Worm (Caenorhabditis elegans): Measurements from ENCODE around the gene M03F4.6.

Gene M03F4.6

ce11 chrX:4986354-4986753, 17.2 kb upstream of the M03F4.6 start:
- peak; percentile 58 for TF ChIP-seq zfh-2 (GFP tag; conservative IDR thresholded peaks at IDR 0.05)
- no peak for TF ChIP-seq ceh-100 (GFP tag; IDR thresholded peaks at IDR 0.05)

- peak; percentile 40 for TF ChIP-seq chd-7 (tag; optimal IDR thresholded peaks at IDR 0.05)
- TF ChIP-seq sea-2 (GFP tag; IDR thresholded peaks at IDR 0.05), result no peak
- no peak for TF ChIP-seq madf-10 (tag; optimal IDR thresholded peaks at IDR 0.05)
- peak; percentile 46; the same call in 1 of the 2 replicates for TF ChIP-seq nfyb-1 (GFP tag; IDR thresholded peaks at IDR 0.05)
- peak; percentile 22 for TF ChIP-seq lin-40 (tag; optimal IDR thresholded peaks at IDR 0.05)
- TF ChIP-seq ceh-27 (GFP tag; optimal IDR thresholded peaks at IDR 0.05), result peak; percentile 54
- TF ChIP-seq lag-1 (GFP tag; IDR thresholded peaks at IDR 0.05), result no peak
- TF ChIP-seq K11D2.4 (GFP tag; IDR thresholded peaks at IDR 0.05), result peak; percentile 59; the same call in 1 of the 2 replicates
- TF ChIP-seq tbp1 (GFP tag; optimal IDR thresholded peaks at IDR 0.05), result no peak
- TF ChIP-seq F33H1.4 (GFP tag; IDR thresholded peaks at IDR 0.05), result no peak
- 0 out of 2 replicates have a peak, but pooled peaks have one; percentile 13 for TF ChIP-seq egrh-3 (GFP tag; IDR thresholded peaks at IDR 0.05)
- TF ChIP-seq madf-3 (GFP tag; IDR thresholded peaks at IDR 0.05), result no peak
- TF ChIP-seq mcd-1 (GFP tag; IDR thresholded peaks at IDR 0.05), result peak; percentile 19; the same call in 1 of the 2 replicates
- no peak for TF ChIP-seq cebp-1 (GFP tag; IDR thresholded peaks at IDR 0.05)
- TF ChIP-seq cebp-1 (tag; optimal IDR thresholded peaks at IDR 0.05), result peak; percentile 47
- TF ChIP-seq ztf-25 (GFP tag; IDR thresholded peaks at IDR 0.05), result no peak
- no peak for TF ChIP-seq die-1 (tag; optimal IDR thresholded peaks at IDR 0.05)
- TF ChIP-seq nhr-27 (tag; optimal IDR thresholded peaks at IDR 0.05), result no peak
- no peak for TF ChIP-seq cebp-2 (GFP tag; IDR thresholded peaks at IDR 0.05)
- TF ChIP-seq K12H6.12 (tag; optimal IDR thresholded peaks at IDR 0.05), result peak; percentile 62
- TF ChIP-seq ekl-4 (GFP tag; IDR thresholded peaks at IDR 0.05), result peak; percentile 44; the same call in 1 of the 2 replicates
- TF ChIP-seq zfh-2 (GFP tag; conservative IDR thresholded peaks at IDR 0.05), result peak; percentile 91
Measured at ce11 chrX:4982009-4982625, 13.0 kb upstream of the M03F4.6 start.

- TF ChIP-seq nhr-179 (tag; optimal IDR thresholded peaks at IDR 0.05), result no peak
- peak; percentile 26 for TF ChIP-seq nhr-80 (tag; optimal IDR thresholded peaks at IDR 0.05)
Measured at ce11 chrX:4981579-4981978, 12.5 kb upstream of the M03F4.6 start.

- peak; percentile 17; the same call in 1 of the 2 replicates for TF ChIP-seq hmg-1.2 (GFP tag; IDR thresholded peaks at IDR 0.05)
- no peak for TF ChIP-seq B0261.1 (tag; optimal IDR thresholded peaks at IDR 0.05)
- no peak for TF ChIP-seq cebp-1 (GFP tag; IDR thresholded peaks at IDR 0.05)
- peak; percentile 14 for TF ChIP-seq cebp-1 (tag; optimal IDR thresholded peaks at IDR 0.05)
- 0 out of 2 replicates have a peak, but pooled peaks have one; percentile 22 for TF ChIP-seq zfh-2 (GFP tag; conservative IDR thresholded peaks at IDR 0.05)
Measured at ce11 chrX:4981059-4981458, 11.9 kb upstream of the M03F4.6 start.

- TF ChIP-seq Y53G8AR.9 (GFP tag; conservative IDR thresholded peaks at IDR 0.05) (no peak), nhr-80 (tag; optimal IDR thresholded peaks at IDR 0.05) (peak; percentile 64), athp-1 (tag; optimal IDR thresholded peaks at IDR 0.05) (no peak), lin-26 (GFP tag; IDR thresholded peaks at IDR 0.05) (no peak), xnd-1 (tag; optimal IDR thresholded peaks at IDR 0.05) (no peak), bed-1 (GFP tag; IDR thresholded peaks at IDR 0.05) (no peak)
Measured at ce11 chrX:4979060-4979459, 9.9 kb upstream of the M03F4.6 start.

All from whole organism, young adult.